Worm (Caenorhabditis elegans) whole organism, L4/young adult: ENCODE data around the gene T07E3.4.

Source experiments
- W03F9.2 ChIP-seq: fragments of 150-350 bp; optimal IDR thresholded peaks from 2 replicates; lab custom pipeline; 2014; ENCODE audit warnings: missing biosample characterization, missing genetic modification characterization
- dao-5 ChIP-seq: sonication (generic microtip); optimal IDR thresholded peaks from 2 replicates; lab custom pipeline; 2016; ENCODE audit warnings: missing genotype, missing genetic modification characterization, moderate library complexity, missing compliant biosample characterization
- him-1 ChIP-seq: sonication (generic microtip); optimal IDR thresholded peaks from 2 replicates; lab custom pipeline; 2016; ENCODE audit warnings: missing genotype, missing genetic modification reagents, missing genetic modification characterization, missing compliant biosample characterization

Gene T07E3.4

ce11 chrIII:6897587-6898064 lies at the start of gene T07E3.4:
Gene T07E3.4, plus strand, starts transcription at chrIII:6898014.
- TF ChIP-seq him-1 (tag; lab: Kevin White, UChicago), result no peak
- TF ChIP-seq W03F9.2, result peak; percentile 58
- no peak for TF ChIP-seq dao-5 (tag; lab: Kevin White, UChicago)

ce11 chrIII:6848654-6849204 lies 49.1 kb upstream of the T07E3.4 start, which contains the start of gene dhhc-5:
Gene dhhc-5, minus strand, starts transcription at chrIII:6849059.
- no peak for TF ChIP-seq W03F9.2
- TF ChIP-seq dao-5 (tag; lab: Kevin White, UChicago), result no peak
- no peak for TF ChIP-seq him-1 (tag; lab: Kevin White, UChicago)

- TF ChIP-seq him-1 (tag; lab: Kevin White, UChicago), result no peak
- TF ChIP-seq dao-5 (tag; lab: Kevin White, UChicago), result no peak
- no peak for TF ChIP-seq W03F9.2
Measured at ce11 chrIII:6850255-6850654, 47.6 kb upstream of the T07E3.4 start, which contains the start of gene srv-1. Gene srv-1, plus strand, starts transcription at chrIII:6850385.

- no peak for TF ChIP-seq dao-5 (tag; lab: Kevin White, UChicago)
- TF ChIP-seq W03F9.2, result no peak
- no peak for TF ChIP-seq him-1 (tag; lab: Kevin White, UChicago)
Measured at ce11 chrIII:6856709-6857108, 41.1 kb upstream of the T07E3.4 start, which contains the start of gene zak-1. Gene zak-1, minus strand, starts transcription at chrIII:6856809.

ce11 chrIII:6857390-6857848 lies 40.4 kb upstream of the T07E3.4 start:
- TF ChIP-seq him-1 (tag; lab: Kevin White, UChicago) (no peak), W03F9.2 (no peak), dao-5 (tag; lab: Kevin White, UChicago) (no peak)

ce11 chrIII:6859482-6859881 lies 38.3 kb upstream of the T07E3.4 start, which contains the start of gene clec-158:
Gene clec-158, minus strand, starts transcription at chrIII:6859582.
- TF ChIP-seq W03F9.2 (no peak), him-1 (tag; lab: Kevin White, UChicago) (no peak), dao-5 (tag; lab: Kevin White, UChicago) (no peak)

- no peak for TF ChIP-seq dao-5 (tag; lab: Kevin White, UChicago)
- no peak for TF ChIP-seq W03F9.2
- no peak for TF ChIP-seq him-1 (tag; lab: Kevin White, UChicago)
Measured at ce11 chrIII:6863901-6864300, 33.9 kb upstream of the T07E3.4 start, which contains the start of gene sma-3. Gene sma-3, minus strand, starts transcription at chrIII:6863968.

ce11 chrIII:6869268-6869667 lies 28.5 kb upstream of the T07E3.4 start, which contains the start of the genes cra-1 and kbp-1:
Gene cra-1, minus strand, starts transcription at chrIII:6869460.
Gene kbp-1, plus strand, starts transcription at chrIII:6869633.
- TF ChIP-seq dao-5 (tag; lab: Kevin White, UChicago), result no peak
- TF ChIP-seq him-1 (tag; lab: Kevin White, UChicago), result no peak
- no peak for TF ChIP-seq W03F9.2

- no peak for TF ChIP-seq him-1 (tag; lab: Kevin White, UChicago)
- TF ChIP-seq W03F9.2, result no peak
- TF ChIP-seq dao-5 (tag; lab: Kevin White, UChicago), result no peak
Measured at ce11 chrIII:6869996-6870395, 27.8 kb upstream of the T07E3.4 start, which contains the start of gene K04C2.8. Gene K04C2.8, plus strand, starts transcription at chrIII:6870296.

ce11 chrIII:6871067-6871466 lies 26.7 kb upstream of the T07E3.4 start:
- TF ChIP-seq dao-5 (tag; lab: Kevin White, UChicago) (no peak), W03F9.2 (no peak), him-1 (tag; lab: Kevin White, UChicago) (no peak)

ce11 chrIII:6871668-6872067 lies 26.1 kb upstream of the T07E3.4 start:
- no peak for TF ChIP-seq W03F9.2
- TF ChIP-seq him-1 (tag; lab: Kevin White, UChicago), result no peak
- no peak for TF ChIP-seq dao-5 (tag; lab: Kevin White, UChicago)

- peak; percentile 4 for TF ChIP-seq him-1 (tag; lab: Kevin White, UChicago)
- no peak for TF ChIP-seq dao-5 (tag; lab: Kevin White, UChicago)
Measured at ce11 chrIII:6872534-6873150, 25.2 kb upstream of the T07E3.4 start, which contains the start of gene K04C2.3. Gene K04C2.3, plus strand, starts transcription at chrIII:6873089.

ce11 chrIII:6873724-6874123 lies 24.1 kb upstream of the T07E3.4 start:
- TF ChIP-seq him-1 (tag; lab: Kevin White, UChicago) (peak; percentile 25), W03F9.2 (no peak)

- TF ChIP-seq him-1 (tag; lab: Kevin White, UChicago) (no peak), W03F9.2 (no peak), dao-5 (tag; lab: Kevin White, UChicago) (no peak)
Measured at ce11 chrIII:6880797-6881196, 17.0 kb upstream of the T07E3.4 start, which contains the start of gene K04C2.7. Gene K04C2.7, plus strand, starts transcription at chrIII:6881097.
